Worm (Caenorhabditis elegans) whole organism, midembryonic: ENCODE data around the gene K12H6.7.

Experiments
- cog-1 ChIP-seq: sonication (generic microtip); optimal IDR thresholded peaks from 2 replicates; lab custom pipeline; 2016; ENCODE audit warnings: missing genetic modification characterization, missing compliant biosample characterization
- med-1 ChIP-seq: sonication (generic microtip); optimal IDR thresholded peaks from 2 replicates; lab custom pipeline; 2017; ENCODE audit warnings: missing genetic modification characterization, mild to moderate bottlenecking, missing compliant biosample characterization, antibody characterized with exemption, missing genetic modification reagents; ENCODE audit not compliant: insufficient read depth
- ref-1 ChIP-seq: fragments of 200-800 bp; sonication (Bioruptor generic); conservative IDR thresholded peaks from 2 replicates; pipeline ENCODE4 v1.3.6; 2022; ENCODE audit warnings: missing genetic modification reagents, missing genetic modification characterization, missing compliant biosample characterization
- tab-1 ChIP-seq: fragments of 200-800 bp; sonication (Bioruptor generic); IDR thresholded peaks from 2 replicates; pipeline ENCODE4 v1.3.6; 2022; ENCODE audit warnings: missing genetic modification characterization, missing compliant biosample characterization
- ztf-23 ChIP-seq: fragments of 200-800 bp; sonication (Bioruptor generic); IDR thresholded peaks from 2 replicates; pipeline ENCODE4 v1.3.6; 2022; ENCODE audit warnings: missing genetic modification reagents, missing genetic modification characterization, missing compliant biosample characterization

DNA sequence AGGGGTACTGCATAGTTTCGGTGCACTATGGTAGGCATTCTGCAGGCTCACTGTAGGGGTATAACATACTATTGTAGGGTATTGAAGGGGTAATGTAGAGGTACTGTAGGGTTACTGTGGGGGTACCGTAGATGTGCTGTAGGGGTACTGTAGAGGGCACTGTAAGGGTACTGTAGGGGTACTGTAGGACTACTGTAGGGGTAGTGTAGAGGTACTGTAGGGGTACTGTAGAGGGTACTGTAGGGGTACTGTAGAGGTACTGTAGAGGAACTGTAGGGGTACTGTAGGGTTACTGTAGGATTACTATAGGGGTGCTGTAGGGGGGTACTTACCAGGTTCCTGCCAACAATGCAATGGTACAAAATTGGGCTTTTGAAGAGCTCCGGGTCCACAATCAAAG, 6.6 kb downstream of the K12H6.7 start:
- TF ChIP-seq ref-1 (no peak), cog-1 (tag; lab: Kevin White, UChicago) (no peak), tab-1 (GFP tag; lab: Robert Waterston, UW) (no peak), med-1 (GFP tag; lab: Kevin White, UChicago) (no peak), ztf-23 (no peak)
